Worm (Caenorhabditis elegans): ENCODE results near the gene zhit-2.

zhit-2 gene

DNA sequence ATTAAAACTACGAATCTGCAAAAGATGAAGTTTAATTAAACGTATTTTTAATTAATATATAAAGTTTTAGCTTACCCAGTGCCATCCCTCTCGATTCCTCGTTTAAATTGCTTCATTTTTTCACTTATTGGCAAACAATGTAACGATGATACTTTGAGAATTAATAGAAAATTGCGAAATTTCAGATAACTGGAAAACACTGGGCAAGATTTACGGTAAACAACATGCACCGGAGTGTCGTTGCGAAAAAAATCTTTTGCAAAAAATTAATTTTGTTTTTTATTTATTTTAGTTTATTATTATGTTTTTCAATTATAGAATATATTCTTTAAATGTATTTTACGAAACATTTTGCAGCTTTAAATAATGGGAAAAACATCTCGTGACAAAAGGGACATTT lies 40.1 kb downstream of the zhit-2 start, which contains the start of the genes pelo-1 and R74.7:
pelo-1 (minus strand) TSS at position 151 of the 400 bp plus-strand sequence.
R74.7 (plus strand) TSS at position 358 of the 400 bp plus-strand sequence.
- TF ChIP-seq odd-2 (tag; optimal IDR thresholded peaks at IDR 0.05): no peak
- TF ChIP-seq ceh-31 (tag; optimal IDR thresholded peaks at IDR 0.05): no peak
- no peak for TF ChIP-seq hlh-6 (tag; optimal IDR thresholded peaks at IDR 0.05)
- TF ChIP-seq pqm-1 (tag; optimal IDR thresholded peaks at IDR 0.05): no peak
- TF ChIP-seq tbx-7 (tag; optimal IDR thresholded peaks at IDR 0.05): no peak
- TF ChIP-seq nhr-232 (tag; optimal IDR thresholded peaks at IDR 0.05): no peak
- TF ChIP-seq pat-9 (tag; optimal IDR thresholded peaks at IDR 0.05): no peak
- TF ChIP-seq ceh-24 (tag; optimal IDR thresholded peaks at IDR 0.05): no peak
- no peak for TF ChIP-seq fkh-10 (GFP tag; optimal IDR thresholded peaks at IDR 0.05)
- no peak for TF ChIP-seq ceh-34 (tag; optimal IDR thresholded peaks at IDR 0.05)
- TF ChIP-seq mec-3 (tag; optimal IDR thresholded peaks at IDR 0.05; ENCODE audit: borderline replicate concordance): no peak
- TF ChIP-seq ets-4 (tag; optimal IDR thresholded peaks at IDR 0.05): no peak
- TF ChIP-seq ceh-30 (tag; optimal IDR thresholded peaks at IDR 0.05): no peak
- TF ChIP-seq pax-1 (tag; optimal IDR thresholded peaks at IDR 0.05): no peak

DNA sequence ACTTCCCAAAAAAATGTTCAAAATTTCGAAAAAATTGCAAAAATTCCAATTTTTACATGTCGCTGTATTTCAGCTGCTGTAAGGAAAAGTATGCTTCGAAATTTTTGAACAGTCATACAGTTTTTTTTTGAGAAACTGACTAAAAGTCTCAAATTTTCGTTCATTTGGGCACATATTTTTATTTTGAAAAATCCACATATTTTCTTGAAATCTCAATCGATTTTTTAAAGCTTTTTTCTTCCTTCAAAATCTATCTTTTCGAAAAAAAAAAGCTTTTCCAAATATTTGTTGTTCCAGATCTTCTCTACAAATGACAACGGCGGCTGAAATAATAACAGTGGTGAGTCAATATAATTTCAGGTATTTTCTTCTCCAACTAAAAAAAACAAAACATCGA lies 47.2 kb downstream of the zhit-2 start, which contains the start of gene asd-1:
asd-1 (plus strand) TSS at position 298 of the 397 bp plus-strand sequence.
- TF ChIP-seq zip-5 (tag; optimal IDR thresholded peaks at IDR 0.05) (no peak), lin-11 (tag; optimal IDR thresholded peaks at IDR 0.05) (no peak), ceh-31 (tag; optimal IDR thresholded peaks at IDR 0.05) (no peak)

DNA sequence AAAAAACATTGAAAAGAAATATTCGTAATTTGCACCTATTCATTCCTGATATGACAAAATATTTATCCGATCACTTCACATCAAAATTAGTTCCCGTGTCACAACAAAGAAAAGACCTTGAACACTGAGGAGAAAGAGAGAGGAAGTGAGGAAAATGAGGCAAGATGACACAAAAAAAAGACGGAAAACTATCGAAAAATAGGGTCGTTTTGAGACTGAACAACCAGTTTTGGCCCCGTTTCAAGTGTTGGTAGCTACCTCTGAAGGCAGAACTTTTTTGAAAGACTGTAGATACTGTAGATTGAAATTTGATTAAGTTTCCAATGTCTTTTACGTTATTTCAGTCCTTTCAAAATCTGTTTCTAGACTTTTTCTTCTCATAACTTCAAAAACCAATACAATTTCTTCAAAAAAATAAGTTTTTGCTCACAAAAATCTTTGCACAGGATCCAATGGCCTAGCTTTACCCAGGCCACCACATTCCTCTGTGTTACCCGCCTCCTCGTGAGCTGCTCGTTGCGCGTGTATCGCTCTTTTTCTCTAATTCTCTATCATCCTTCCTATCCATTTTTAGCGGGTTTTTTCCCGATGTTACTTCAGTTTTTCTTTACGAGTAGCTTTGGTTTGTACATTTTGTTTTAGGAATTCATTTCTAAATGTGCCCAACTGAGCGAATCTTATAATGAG lies 47.7 kb downstream of the zhit-2 start:
- TF ChIP-seq elt-2 (tag; optimal IDR thresholded peaks at IDR 0.05): peak; percentile 34
- no peak for TF ChIP-seq ceh-9 (tag; optimal IDR thresholded peaks at IDR 0.05)
- peak; percentile 61 for TF ChIP-seq lim-6 (tag; optimal IDR thresholded peaks at IDR 0.05)
- no peak for TF ChIP-seq pha-2 (tag; optimal IDR thresholded peaks at IDR 0.05)
- TF ChIP-seq sdc-2 (tag; optimal IDR thresholded peaks at IDR 0.05): peak; percentile 19
- peak; percentile 75 for TF ChIP-seq zip-5 (tag; optimal IDR thresholded peaks at IDR 0.05)
- no peak for TF ChIP-seq unc-86 (tag; optimal IDR thresholded peaks at IDR 0.05)
- peak; percentile 78 for TF ChIP-seq mec-3 (tag; optimal IDR thresholded peaks at IDR 0.05; ENCODE audit: borderline replicate concordance)
- TF ChIP-seq rnt-1 (tag; optimal IDR thresholded peaks at IDR 0.05): peak; percentile 64
- peak; percentile 81 for TF ChIP-seq tbx-2 (tag; optimal IDR thresholded peaks at IDR 0.05)
- peak; percentile 28 for TF ChIP-seq ceh-34 (tag; optimal IDR thresholded peaks at IDR 0.05)
- no peak for TF ChIP-seq eyg-1 (tag; optimal IDR thresholded peaks at IDR 0.05)
- peak; percentile 89 for TF ChIP-seq C08G9.2 (tag; optimal IDR thresholded peaks at IDR 0.05)
- TF ChIP-seq ceh-6 (GFP tag; optimal IDR thresholded peaks at IDR 0.05): no peak
- TF ChIP-seq fax-1 (tag; optimal IDR thresholded peaks at IDR 0.05): no peak
- TF ChIP-seq F13H6.1 (tag; optimal IDR thresholded peaks at IDR 0.05): peak; percentile 41
- no peak for TF ChIP-seq npax-4 (tag; optimal IDR thresholded peaks at IDR 0.05)
- TF ChIP-seq ceh-2 (tag; optimal IDR thresholded peaks at IDR 0.05): peak; percentile 85
- TF ChIP-seq Y22D7AL.16 (tag; optimal IDR thresholded peaks at IDR 0.05): no peak
- TF ChIP-seq unc-3 (GFP tag; conservative IDR thresholded peaks at IDR 0.05): no peak
- no peak for TF ChIP-seq unc-3 (tag; optimal IDR thresholded peaks at IDR 0.05)
- TF ChIP-seq dve-1 (tag; optimal IDR thresholded peaks at IDR 0.05): no peak
- peak; percentile 71 for TF ChIP-seq ets-4 (tag; optimal IDR thresholded peaks at IDR 0.05)
- TF ChIP-seq ttx-3 (tag; optimal IDR thresholded peaks at IDR 0.05): no peak
- no peak for TF ChIP-seq ceh-19 (GFP tag; optimal IDR thresholded peaks at IDR 0.05)
- peak; percentile 31 for TF ChIP-seq pax-1 (tag; optimal IDR thresholded peaks at IDR 0.05)
- TF ChIP-seq ceh-31 (tag; optimal IDR thresholded peaks at IDR 0.05): peak; percentile 89
- TF ChIP-seq ama-1 (optimal IDR thresholded peaks at IDR 0.05): no peak
- TF ChIP-seq hlh-30 (tag; optimal IDR thresholded peaks at IDR 0.05; ENCODE audit: insufficient read depth): peak; percentile 93
- peak; percentile 69 for TF ChIP-seq tbx-7 (tag; optimal IDR thresholded peaks at IDR 0.05)
- peak; percentile 53 for TF ChIP-seq ceh-18 (tag; optimal IDR thresholded peaks at IDR 0.05)
- TF ChIP-seq unc-55 (GFP tag; optimal IDR thresholded peaks at IDR 0.05): peak; percentile 51
- no peak for TF ChIP-seq lin-11 (tag; optimal IDR thresholded peaks at IDR 0.05)
- TF ChIP-seq ceh-14 (tag; optimal IDR thresholded peaks at IDR 0.05): peak; percentile 19
- peak; percentile 47 for TF ChIP-seq unc-42 (tag; optimal IDR thresholded peaks at IDR 0.05)
- peak; percentile 74 for TF ChIP-seq fkh-6 (tag; optimal IDR thresholded peaks at IDR 0.05)
- TF ChIP-seq hlh-8 (tag; optimal IDR thresholded peaks at IDR 0.05): peak; percentile 33
- TF ChIP-seq pqm-1 (tag; optimal IDR thresholded peaks at IDR 0.05): no peak
- peak; percentile 67 for TF ChIP-seq nfya-1 (tag; optimal IDR thresholded peaks at IDR 0.05)
- TF ChIP-seq gmeb-2 (tag; optimal IDR thresholded peaks at IDR 0.05): no peak
